Worm (Caenorhabditis elegans): ENCODE results near the gene cdk-11.1.

ce11 chrII:7722784-7723183 is 23.7 kb downstream of the cdk-11.1 start:
- TF ChIP-seq lim-7 (GFP tag; IDR thresholded peaks at IDR 0.05) (no peak), unc-62 (GFP tag; optimal IDR thresholded peaks at IDR 0.05 in 1 of 2) (no peak), unc-62 (tag; optimal IDR thresholded peaks at IDR 0.05) (no peak), ZK546.5 (tag; optimal IDR thresholded peaks at IDR 0.05) (no peak), jun-1 (tag; optimal IDR thresholded peaks at IDR 0.05) (no peak), nhr-25 (tag; optimal IDR thresholded peaks at IDR 0.05; ENCODE audit: borderline replicate concordance, insufficient read depth) (no peak), lin-29 (GFP tag; IDR thresholded peaks at IDR 0.05) (no peak), lin-38 (GFP tag; IDR thresholded peaks at IDR 0.05) (no peak)
